Fruit fly (Drosophila melanogaster): ENCODE results near the gene CG3726.

The CG3726 gene

DNA sequence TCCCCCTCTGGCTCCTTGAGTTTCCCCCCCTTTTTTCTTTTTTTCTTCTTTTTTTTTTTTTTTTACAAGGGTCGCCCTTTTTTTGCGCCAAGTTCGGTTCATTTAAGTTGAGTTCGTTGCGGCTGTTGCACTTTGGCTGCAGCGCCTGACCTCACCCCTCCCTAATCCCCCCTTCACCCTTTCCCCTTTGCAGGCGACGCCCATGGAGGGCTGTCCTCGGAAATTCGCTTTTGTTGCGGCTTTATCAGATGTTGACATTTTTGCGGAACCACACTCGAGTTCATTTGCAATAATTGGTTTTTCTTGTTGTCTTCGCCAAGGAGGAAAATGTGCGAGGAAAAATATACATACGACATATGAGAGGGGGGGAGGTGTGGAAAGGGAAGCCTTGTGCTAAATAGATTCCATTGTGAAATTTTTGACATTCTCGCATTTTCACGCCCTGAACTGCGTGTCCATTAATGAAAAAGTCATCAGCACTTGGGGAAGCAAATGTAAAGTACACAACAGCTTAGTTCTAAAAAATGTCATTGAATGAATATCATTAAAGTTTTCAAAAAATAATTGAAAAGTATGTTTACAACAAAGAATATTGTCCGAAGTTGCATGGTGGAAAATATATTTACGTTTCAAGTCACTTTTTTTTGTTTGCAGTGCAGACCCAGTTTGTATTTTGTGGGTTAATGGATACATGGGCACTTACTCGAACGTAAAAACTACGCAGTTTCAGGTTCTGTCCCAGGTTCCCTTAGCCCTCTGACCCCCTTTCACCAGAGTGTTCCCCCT, 57.7 kb downstream of the CG3726 start:
- TF ChIP-seq noc (tag; optimal IDR thresholded peaks at IDR 0.05), result no peak

DNA sequence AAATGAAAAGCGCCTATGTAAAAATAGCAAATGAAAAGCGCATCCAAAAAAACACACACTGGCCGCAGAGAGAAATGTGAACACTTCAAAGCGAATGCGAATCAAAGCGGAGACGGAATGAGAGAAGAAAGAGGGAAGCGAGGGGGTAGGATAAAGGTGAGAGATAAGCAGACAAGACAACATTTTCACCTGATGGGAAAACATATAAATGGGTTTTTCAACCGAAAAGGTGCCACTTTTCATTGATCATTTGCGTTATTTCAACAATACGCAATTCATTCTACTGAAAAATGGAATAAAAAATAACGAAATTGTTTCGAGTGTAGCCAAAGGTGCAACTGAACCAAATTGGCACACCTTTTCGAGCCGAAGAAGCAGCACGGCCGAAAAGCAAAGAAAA, 60.2 kb downstream of the CG3726 start:
- TF ChIP-seq noc (tag; optimal IDR thresholded peaks at IDR 0.05), result no peak

DNA sequence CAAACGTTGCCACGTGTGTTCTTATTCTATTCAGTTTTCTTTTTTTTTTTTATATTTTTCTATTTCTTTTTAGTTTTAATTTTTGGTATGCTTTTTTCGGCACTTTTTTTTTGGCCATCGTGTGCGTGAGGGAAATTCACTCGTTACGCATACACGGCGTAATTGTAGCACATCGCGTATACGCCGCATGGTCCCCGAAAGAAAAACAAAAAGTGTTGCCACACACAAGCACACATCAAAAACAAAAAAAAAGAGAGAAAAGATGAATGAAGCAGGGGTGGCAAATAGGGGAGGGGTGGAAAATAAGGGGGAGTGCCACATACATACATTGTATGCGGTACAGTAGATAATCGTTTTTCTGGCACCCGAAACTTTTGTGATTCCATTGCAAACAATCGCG, 60.9 kb downstream of the CG3726 start:
- TF ChIP-seq noc (tag; optimal IDR thresholded peaks at IDR 0.05), result no peak

DNA sequence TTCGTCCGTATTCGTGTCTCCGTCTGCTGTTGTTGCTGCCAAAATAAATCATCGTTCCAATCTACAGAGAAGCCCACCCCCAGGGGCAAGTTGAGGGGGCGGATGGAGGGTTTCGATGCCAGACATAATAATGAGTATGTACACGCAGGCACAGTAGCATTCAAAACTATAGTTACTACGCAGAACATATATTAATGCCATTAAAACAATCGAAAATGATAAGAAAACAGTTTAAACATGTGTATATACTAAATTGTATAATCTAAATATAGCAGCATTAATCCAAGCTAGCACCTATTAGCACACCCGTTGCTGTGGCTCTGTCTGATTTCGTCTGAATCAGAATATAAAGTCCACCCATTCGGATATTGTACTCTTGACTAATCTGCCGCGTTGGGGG, 64.0 kb downstream of the CG3726 start:
- TF ChIP-seq noc (tag; optimal IDR thresholded peaks at IDR 0.05), result peak; percentile 84

DNA sequence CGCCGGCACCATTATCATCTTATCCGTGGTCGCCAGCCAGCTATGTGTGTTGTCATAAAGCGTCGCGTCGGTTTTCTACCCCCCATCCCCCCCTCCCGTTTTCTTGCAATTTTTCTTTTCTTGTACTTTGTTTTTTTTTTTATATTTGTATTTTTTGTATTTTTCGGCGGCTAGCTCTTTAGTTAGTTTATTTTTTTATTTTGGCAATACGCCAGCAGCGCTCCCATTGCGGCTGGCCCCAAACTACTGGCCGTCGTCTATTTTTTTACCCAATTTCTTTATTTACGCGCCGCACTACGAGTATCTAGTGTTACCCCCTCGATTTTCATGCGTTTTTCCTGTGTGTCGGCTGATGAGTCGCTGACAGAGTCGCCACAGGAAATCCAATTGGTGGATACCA, 64.5 kb downstream of the CG3726 start:
- no peak for TF ChIP-seq noc (tag; optimal IDR thresholded peaks at IDR 0.05)

DNA sequence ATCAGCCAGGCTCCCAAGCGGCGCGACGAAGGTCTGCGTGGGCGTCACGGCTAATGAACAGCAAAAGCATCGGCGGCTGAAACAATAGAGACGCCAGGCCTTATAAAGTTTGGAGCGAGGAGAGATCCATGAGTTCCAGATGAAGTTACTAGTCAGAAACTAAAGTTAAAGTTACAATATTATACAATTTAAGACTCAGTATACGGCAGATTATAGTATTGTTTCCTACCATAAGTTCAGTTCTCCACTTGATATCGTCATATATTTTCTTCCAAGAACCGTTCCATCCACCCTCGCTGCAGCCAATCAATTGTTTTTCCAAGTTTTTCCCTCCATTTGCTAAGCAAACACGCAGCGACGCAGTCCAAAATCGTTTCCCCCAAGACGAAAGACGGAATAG, 66.5 kb downstream of the CG3726 start:
- no peak for TF ChIP-seq noc (tag; optimal IDR thresholded peaks at IDR 0.05)

DNA sequence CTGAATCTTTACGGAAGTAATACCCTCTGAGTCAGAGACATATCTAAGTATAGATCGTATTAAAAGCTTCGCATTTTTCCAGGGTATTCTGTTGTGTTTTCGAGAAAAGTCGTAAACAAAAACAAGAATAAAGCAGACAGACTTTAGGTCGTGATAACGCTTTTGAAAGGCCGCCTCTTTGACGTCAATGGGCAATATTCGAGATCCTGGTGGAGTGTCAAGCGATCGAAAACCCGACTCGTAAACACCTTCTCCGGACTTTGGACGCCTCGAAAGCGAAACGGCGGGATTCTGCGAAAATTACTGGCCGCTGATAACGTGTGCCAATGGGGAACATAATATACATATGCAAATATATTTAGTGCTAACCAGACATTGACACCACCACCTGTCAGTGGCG, 70.5 kb downstream of the CG3726 start:
- TF ChIP-seq noc (tag; optimal IDR thresholded peaks at IDR 0.05), result no peak

DNA sequence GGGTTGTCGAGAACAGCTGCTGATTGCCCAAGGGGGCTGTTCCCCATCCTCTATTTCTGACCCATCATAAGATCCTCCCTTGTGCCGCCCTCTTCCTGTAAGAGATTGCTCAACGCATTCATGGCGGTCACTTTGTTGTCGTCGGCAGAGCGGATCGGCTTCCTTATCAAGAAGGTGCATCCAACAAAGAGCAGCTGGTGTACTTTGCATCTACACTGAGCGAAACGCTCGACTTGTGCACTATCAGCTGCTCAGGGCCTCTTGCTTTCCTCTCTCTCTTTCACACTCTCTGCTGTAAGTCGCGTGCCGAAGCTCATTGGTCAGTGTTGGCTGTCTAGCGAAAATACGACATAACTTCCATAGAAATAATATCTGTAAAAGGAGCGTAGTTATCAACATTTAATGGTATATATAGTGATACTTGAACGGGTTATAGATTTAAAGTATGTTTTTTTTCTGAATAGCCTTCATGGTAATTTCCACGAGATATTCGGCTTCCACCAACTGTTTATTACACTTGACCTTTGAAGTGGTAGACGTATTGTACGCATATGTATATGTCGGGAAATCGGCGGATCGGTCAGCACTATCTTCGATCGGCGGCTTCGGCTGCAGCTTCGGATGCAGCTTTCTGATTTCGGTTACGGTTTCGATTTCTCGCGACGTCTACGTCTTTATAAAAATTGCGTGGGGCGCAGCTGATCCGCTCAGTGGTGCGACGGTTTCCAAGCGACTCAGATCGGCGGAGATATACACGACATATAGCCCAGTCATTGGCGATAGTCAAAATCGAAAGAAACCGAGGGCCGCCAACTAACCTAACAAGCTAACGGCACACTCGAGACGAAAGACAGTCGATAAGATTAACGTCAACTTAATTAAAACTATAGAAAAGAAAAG, 71.4 kb downstream of the CG3726 start, which contains the start of gene CG5966:
Gene CG5966 (plus strand): TSS at position 704 of the 900 bp plus-strand sequence.
- TF ChIP-seq noc (tag; optimal IDR thresholded peaks at IDR 0.05), result no peak

DNA sequence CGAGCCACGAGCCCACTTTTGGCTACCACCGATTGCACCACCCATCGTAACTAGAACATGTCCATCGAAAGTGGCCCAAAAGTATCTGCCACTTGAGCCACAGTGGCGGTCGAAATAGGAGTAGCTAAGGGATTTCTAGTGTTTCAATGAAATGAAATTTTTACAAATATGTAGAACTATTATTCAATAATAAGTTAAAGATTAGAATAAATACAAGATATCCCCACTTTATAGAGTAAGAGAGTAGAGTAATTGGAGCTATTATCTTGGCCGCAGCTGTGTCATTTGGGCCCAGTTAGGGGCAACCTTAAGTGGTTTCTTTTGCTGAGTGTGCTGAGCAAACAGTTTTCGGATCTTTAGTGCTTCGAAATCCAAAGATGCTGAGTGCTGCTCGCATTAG, 72.5 kb downstream of the CG3726 start:
- no peak for TF ChIP-seq noc (tag; optimal IDR thresholded peaks at IDR 0.05)
